Worm (Caenorhabditis elegans) whole organism, midembryonic: Measurements from ENCODE around the gene F36H5.12.

ENCODE experiments used
- T22C8.4 ChIP-seq: fragments of 200-800 bp; sonication (Bioruptor generic); IDR thresholded peaks from 2 replicates; pipeline ENCODE4 v1.3.6; 2022; ENCODE audit warnings: missing genetic modification characterization, missing compliant biosample characterization
- cog-1 ChIP-seq: sonication (generic microtip); optimal IDR thresholded peaks from 2 replicates; lab custom pipeline; 2016; ENCODE audit warnings: missing genetic modification characterization, missing compliant biosample characterization
- flt-1 ChIP-seq: fragments of 200-800 bp; sonication (Bioruptor generic); IDR thresholded peaks from 2 replicates; pipeline ENCODE4 v1.3.6; 2022; ENCODE audit warnings: missing genetic modification characterization, missing compliant biosample characterization
- klf-2 ChIP-seq: fragments of 200-800 bp; sonication (Bioruptor generic); conservative IDR thresholded peaks from 2 replicates; pipeline ENCODE4 v1.3.6; 2022; ENCODE audit warnings: missing genetic modification reagents, missing genetic modification characterization, missing compliant biosample characterization
- med-1 ChIP-seq: sonication (generic microtip); optimal IDR thresholded peaks from 2 replicates; lab custom pipeline; 2017; ENCODE audit warnings: missing genetic modification characterization, mild to moderate bottlenecking, missing compliant biosample characterization, antibody characterized with exemption, missing genetic modification reagents; ENCODE audit not compliant: insufficient read depth
- ref-1 ChIP-seq: fragments of 200-800 bp; sonication (Bioruptor generic); conservative IDR thresholded peaks from 2 replicates; pipeline ENCODE4 v1.3.6; 2022; ENCODE audit warnings: missing genetic modification reagents, missing genetic modification characterization, missing compliant biosample characterization
- tab-1 ChIP-seq: fragments of 200-800 bp; sonication (Bioruptor generic); IDR thresholded peaks from 2 replicates; pipeline ENCODE4 v1.3.6; 2022; ENCODE audit warnings: missing genetic modification characterization, missing compliant biosample characterization
- ztf-23 ChIP-seq: fragments of 200-800 bp; sonication (Bioruptor generic); IDR thresholded peaks from 2 replicates; pipeline ENCODE4 v1.3.6; 2022; ENCODE audit warnings: missing genetic modification reagents, missing genetic modification characterization, missing compliant biosample characterization
- ztf-29 ChIP-seq: fragments of 200-800 bp; sonication (Bioruptor generic); IDR thresholded peaks from 2 replicates; pipeline ENCODE4 v1.3.6; 2022; ENCODE audit warnings: missing genetic modification reagents, missing genetic modification characterization, missing compliant biosample characterization

DNA sequence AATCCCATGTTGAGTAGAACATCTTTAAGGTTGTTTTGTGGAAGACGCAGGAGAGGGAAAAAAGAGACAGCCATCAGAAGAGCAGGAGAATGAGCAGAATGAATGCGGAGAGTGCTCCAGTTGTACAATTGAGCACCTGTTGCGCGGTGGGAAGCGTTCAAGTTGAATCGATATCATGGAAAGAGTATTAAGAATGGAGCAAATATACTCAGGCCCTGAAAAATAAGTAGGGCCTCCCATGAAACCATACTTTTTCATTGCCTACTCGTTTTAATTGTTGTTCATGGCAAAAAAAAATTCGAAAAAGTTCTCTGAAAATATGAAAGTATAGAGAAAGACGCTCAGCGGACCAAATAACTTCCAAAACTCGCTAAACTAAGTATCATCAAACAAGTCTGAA lies 23.5 kb upstream of the F36H5.12 start, which contains the start of gene fbxb-48:
- TF ChIP-seq ref-1 (GFP tag; lab: Robert Waterston, UW), result no peak
- TF ChIP-seq T22C8.4 (GFP tag; lab: Robert Waterston, UW), result no peak
- TF ChIP-seq ztf-23 (GFP tag; lab: Robert Waterston, UW), result no peak
- TF ChIP-seq med-1 (GFP tag; lab: Kevin White, UChicago), result no peak
- no peak for TF ChIP-seq cog-1 (tag; lab: Kevin White, UChicago)
- no peak for TF ChIP-seq tab-1
- no peak for TF ChIP-seq flt-1 (GFP tag; lab: Robert Waterston, UW)
- no peak for TF ChIP-seq ztf-29
- TF ChIP-seq klf-2 (GFP tag; lab: Robert Waterston, UW), result no peak
